Fruit fly (Drosophila melanogaster): ENCODE measurements around the gene Kdm3.

The Kdm3 gene

DNA sequence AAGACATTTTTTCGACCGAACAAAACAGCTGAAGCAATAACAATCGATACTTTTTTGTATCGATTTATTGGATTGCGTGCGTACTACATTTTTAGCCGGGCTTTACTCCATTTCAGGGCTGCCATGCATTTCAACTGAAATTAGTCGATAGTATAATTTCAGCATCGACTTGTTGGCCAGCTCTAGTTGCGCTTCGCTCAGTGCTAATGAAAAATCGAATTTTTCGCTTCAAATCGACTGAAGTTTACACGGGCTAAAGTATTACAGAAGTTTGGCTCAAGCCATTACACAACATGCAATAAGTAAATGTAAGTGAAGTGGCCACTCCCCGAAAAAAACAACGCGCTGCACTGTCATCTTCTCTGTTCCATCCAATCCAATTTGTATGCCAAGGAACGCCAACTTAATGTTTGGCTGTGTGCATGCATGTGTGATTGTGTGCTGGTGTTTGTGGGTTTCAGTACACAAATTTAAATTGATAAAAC lies at the start of gene Kdm3, which contains the start of the genes mRpL47 and CG8176:
Gene Kdm3, plus strand, starts transcription at position 148 of the 485 bp plus-strand sequence.
Gene mRpL47, minus strand, starts transcription at position 49 of the 485 bp plus-strand sequence.
Gene CG8176, plus strand, starts transcription at position 148 of the 485 bp plus-strand sequence.
- TF ChIP-seq Myc (optimal IDR thresholded peaks at IDR 0.05) = no peak
- TF ChIP-seq insv (optimal IDR thresholded peaks at IDR 0.05) = no peak

DNA sequence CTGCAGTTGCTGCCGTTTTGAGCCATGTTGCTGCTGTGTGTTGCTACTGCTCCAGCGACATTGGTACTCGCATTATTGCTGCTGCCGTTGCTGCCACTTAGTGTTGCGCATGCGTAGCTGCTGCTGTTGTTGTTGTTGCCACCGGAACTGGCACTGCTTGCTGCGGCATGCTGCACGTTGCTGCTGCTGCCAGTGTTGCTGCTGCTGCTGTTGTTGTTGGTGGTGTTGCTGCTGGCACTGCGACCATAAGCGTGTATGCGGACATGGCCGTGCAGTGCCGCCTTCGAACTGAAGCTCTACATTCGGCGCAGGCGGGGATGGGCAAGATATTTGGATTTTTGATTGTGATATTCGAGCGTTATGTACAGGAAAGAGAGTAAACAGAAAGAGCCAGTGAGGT lies 47.7 kb upstream of the Kdm3 start:
- TF ChIP-seq h (optimal IDR thresholded peaks at IDR 0.05) (no peak), Sin3A (optimal IDR thresholded peaks at IDR 0.05) (no peak), Myc (optimal IDR thresholded peaks at IDR 0.05) (no peak), insv (optimal IDR thresholded peaks at IDR 0.05) (no peak), psq (optimal IDR thresholded peaks at IDR 0.05) (no peak), ttk (optimal IDR thresholded peaks at IDR 0.05) (no peak)

- no peak for TF ChIP-seq Myc (optimal IDR thresholded peaks at IDR 0.05)
- no peak for TF ChIP-seq h (optimal IDR thresholded peaks at IDR 0.05)
- no peak for TF ChIP-seq ttk (optimal IDR thresholded peaks at IDR 0.05)
- TF ChIP-seq psq (optimal IDR thresholded peaks at IDR 0.05) = no peak
- no peak for TF ChIP-seq insv (optimal IDR thresholded peaks at IDR 0.05)
- no peak for TF ChIP-seq Sin3A (optimal IDR thresholded peaks at IDR 0.05)
Measured at dm6 chr3R:9480396-9480795, 35.4 kb upstream of the Kdm3 start.

DNA sequence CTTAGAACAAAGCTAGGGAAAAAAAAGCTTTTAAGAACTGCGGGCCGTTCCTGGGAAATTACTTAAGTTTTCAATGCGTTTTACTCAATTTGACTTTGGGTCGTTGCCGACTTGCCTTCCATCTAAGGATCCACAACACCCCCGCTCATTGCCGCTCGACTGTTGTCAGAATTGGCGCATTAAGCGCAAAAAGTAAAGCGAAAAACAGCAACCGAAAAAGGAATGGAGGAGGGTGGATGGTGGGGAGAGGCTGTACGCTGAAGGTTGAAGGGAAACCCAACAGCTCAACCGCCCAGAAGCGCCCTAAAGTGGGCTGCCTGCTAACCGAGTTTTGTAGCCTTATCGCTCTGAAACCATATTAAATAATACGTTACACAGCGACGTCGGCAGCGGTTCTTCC lies 28.2 kb upstream of the Kdm3 start:
- TF ChIP-seq h (optimal IDR thresholded peaks at IDR 0.05) (no peak), Sin3A (optimal IDR thresholded peaks at IDR 0.05) (no peak), Myc (optimal IDR thresholded peaks at IDR 0.05) (no peak), psq (optimal IDR thresholded peaks at IDR 0.05) (no peak), ttk (optimal IDR thresholded peaks at IDR 0.05) (no peak), insv (optimal IDR thresholded peaks at IDR 0.05) (no peak)

DNA sequence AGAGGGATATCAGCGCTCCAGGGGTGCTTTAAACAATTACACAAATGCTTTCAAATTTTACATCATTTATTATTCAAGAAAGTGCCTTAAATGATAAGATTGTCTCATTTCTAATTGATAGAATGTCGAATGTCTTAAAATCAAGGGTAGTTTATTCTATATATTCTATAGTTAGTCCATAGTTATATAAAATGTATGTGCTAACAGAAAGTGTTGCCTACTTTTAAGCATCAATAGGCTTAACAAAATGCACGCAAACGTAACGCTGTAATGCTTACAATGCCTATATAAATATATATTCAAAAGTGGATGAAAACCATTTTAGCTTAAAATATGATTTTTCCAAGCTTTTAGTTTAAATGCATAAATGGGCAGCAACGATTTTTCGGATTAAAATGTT lies 27.8 kb upstream of the Kdm3 start:
- TF ChIP-seq ttk (optimal IDR thresholded peaks at IDR 0.05) (no peak), Sin3A (optimal IDR thresholded peaks at IDR 0.05) (no peak), insv (optimal IDR thresholded peaks at IDR 0.05) (no peak), h (optimal IDR thresholded peaks at IDR 0.05) (no peak), Myc (optimal IDR thresholded peaks at IDR 0.05) (no peak), psq (optimal IDR thresholded peaks at IDR 0.05) (no peak)

dm6 chr3R:9488493-9488892 lies 27.3 kb upstream of the Kdm3 start:
- TF ChIP-seq Myc (optimal IDR thresholded peaks at IDR 0.05) (no peak), ttk (optimal IDR thresholded peaks at IDR 0.05) (no peak)

DNA sequence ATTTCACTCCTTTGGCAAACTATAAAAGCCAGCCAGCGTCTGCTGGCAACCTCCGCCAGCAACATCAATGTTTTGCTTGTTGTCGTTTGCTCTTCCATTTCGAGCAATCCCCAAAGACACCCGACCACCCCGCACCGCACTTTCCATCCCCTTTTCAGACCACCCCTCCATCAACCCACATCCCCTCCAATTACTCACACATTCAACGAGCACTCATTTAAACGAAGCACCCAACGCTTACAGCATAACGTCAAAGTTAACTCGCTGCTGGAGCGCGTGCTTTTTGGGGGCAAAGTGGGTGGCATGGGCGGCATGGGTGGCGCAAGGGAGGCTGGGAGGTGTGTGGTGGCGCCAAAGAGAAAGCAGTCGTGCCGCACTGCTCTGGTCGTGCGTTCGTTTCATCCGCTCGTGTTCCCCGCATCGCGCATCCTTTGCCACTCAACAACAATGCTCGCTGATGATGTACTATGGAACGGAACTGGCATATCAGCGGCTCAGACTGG lies 24.7 kb upstream of the Kdm3 start:
- TF ChIP-seq insv (optimal IDR thresholded peaks at IDR 0.05) (no peak), Myc (optimal IDR thresholded peaks at IDR 0.05) (no peak), psq (optimal IDR thresholded peaks at IDR 0.05) (no peak), h (optimal IDR thresholded peaks at IDR 0.05) (no peak), Sin3A (optimal IDR thresholded peaks at IDR 0.05) (no peak), ttk (optimal IDR thresholded peaks at IDR 0.05) (no peak)

DNA sequence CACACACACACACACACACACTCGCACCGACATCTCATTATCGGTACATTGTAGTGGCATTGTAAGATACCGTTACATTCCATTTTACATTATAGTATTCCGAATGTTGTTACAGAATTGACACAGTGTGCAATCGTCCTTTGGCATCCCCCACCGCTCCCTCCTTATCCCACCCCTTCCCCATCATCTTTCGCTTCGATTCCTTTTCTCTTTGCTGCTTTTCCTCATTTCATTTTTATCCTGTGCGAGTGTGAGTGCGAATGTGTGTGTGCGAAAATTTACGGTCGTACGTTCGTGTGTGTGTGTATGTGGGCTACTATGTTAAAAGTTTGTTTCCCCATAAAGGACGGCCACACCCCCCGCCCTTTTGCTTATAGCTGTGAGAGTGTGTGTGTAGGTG lies 23.7 kb upstream of the Kdm3 start:
- TF ChIP-seq Myc (optimal IDR thresholded peaks at IDR 0.05) (no peak), insv (optimal IDR thresholded peaks at IDR 0.05) (no peak), h (optimal IDR thresholded peaks at IDR 0.05) (no peak), psq (optimal IDR thresholded peaks at IDR 0.05) (no peak), ttk (optimal IDR thresholded peaks at IDR 0.05) (no peak), Sin3A (optimal IDR thresholded peaks at IDR 0.05) (no peak)

- TF ChIP-seq ttk (optimal IDR thresholded peaks at IDR 0.05) = no peak
- TF ChIP-seq h (optimal IDR thresholded peaks at IDR 0.05) = no peak
Measured at dm6 chr3R:9493627-9494626, 21.9 kb upstream of the Kdm3 start, which contains the start of gene CG16779. Gene CG16779 (minus strand): TSS chr3R:9493677.

DNA sequence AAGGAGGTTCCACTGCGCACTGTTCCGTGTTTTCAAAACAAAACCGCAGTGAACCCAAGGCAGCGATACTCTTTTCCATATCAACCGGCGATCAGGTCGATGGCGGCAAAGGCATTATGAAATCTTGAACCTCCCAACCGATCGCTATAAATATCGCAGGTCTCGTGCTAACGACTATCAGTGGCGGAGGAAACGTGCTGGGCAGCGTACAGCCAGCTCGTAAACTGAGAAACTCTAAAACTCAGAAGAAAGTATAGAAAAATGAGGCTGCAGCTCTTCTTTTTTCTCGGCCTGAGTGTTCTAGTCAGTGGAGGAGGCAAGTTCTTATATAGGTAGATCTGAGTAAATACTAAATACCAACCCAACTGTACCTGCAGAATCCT lies 21.2 kb upstream of the Kdm3 start, which contains the start of gene phu:
Gene phu, plus strand, starts transcription at position 175 of the 383 bp plus-strand sequence.
- TF ChIP-seq h (optimal IDR thresholded peaks at IDR 0.05) = no peak
- no peak for TF ChIP-seq psq (optimal IDR thresholded peaks at IDR 0.05)
- no peak for TF ChIP-seq Myc (optimal IDR thresholded peaks at IDR 0.05)
- TF ChIP-seq insv (optimal IDR thresholded peaks at IDR 0.05) = no peak
- no peak for TF ChIP-seq ttk (optimal IDR thresholded peaks at IDR 0.05)
- TF ChIP-seq Sin3A (optimal IDR thresholded peaks at IDR 0.05) = no peak

DNA sequence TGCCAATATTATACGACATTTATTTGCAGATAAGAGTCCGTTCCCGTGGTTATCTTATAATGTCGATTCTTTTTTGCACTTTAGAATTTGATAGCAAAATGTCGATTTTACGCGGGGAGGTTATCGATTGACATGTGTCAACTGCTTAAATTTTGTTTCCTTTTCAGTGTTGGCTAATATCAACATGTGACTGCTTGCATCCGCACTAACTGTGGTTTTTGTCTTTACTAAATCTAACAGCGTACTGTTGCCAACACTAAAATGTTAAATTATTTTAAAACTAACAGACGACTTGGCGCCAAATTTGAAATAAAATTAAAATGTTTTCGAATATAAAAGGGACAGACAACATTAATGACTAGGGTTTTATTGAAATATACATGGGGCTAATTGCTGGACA lies 19.1 kb upstream of the Kdm3 start:
- TF ChIP-seq Sin3A (optimal IDR thresholded peaks at IDR 0.05) = no peak
- no peak for TF ChIP-seq ttk (optimal IDR thresholded peaks at IDR 0.05)
- TF ChIP-seq psq (optimal IDR thresholded peaks at IDR 0.05) = no peak
- no peak for TF ChIP-seq h (optimal IDR thresholded peaks at IDR 0.05)
- no peak for TF ChIP-seq insv (optimal IDR thresholded peaks at IDR 0.05)
- no peak for TF ChIP-seq Myc (optimal IDR thresholded peaks at IDR 0.05)

dm6 chr3R:9499238-9499637 lies 16.6 kb upstream of the Kdm3 start:
- TF ChIP-seq Sin3A (optimal IDR thresholded peaks at IDR 0.05) = no peak
- no peak for TF ChIP-seq psq (optimal IDR thresholded peaks at IDR 0.05)
- TF ChIP-seq insv (optimal IDR thresholded peaks at IDR 0.05) = no peak
